Worm (Caenorhabditis elegans) whole organism, early embryonic: ENCODE results near the gene F02D10.3.

Experiments used
- ama-1 ChIP-seq: fragments of 150-350 bp; optimal IDR thresholded peaks from 2 replicates; lab custom pipeline; 2014
- scrt-1 ChIP-seq: fragments of 200-800 bp; sonication (Bioruptor generic); IDR thresholded peaks from 2 replicates; pipeline ENCODE4 v1.3.6; 2022; ENCODE audit warnings: missing genetic modification characterization, missing compliant biosample characterization
- tra-4 ChIP-seq: sonication (generic microtip); optimal IDR thresholded peaks from 2 replicates; lab custom pipeline; 2017; ENCODE audit warnings: missing genetic modification characterization, missing compliant biosample characterization

DNA sequence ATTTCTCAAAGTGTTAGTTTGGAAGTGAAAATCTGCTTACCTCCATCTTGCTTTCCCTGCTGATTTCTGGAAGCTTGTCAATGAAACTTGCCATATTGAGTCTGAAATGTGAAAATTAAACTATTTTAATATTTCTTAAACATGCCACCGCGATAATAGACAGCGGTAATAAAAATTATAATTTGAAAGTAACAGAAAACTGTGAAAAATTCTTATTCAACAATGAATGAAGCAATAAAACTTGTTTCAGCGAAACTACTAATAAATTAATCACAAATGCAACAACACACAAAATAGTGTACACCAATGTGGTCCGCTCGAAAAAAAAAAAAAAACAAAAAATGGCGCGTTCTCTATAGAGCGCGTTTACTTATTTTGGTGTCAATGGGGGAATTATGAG, 10.8 kb downstream of the F02D10.3 start, which contains the start of gene F02D10.6:
- TF ChIP-seq ama-1 (no peak), scrt-1 (GFP tag; lab: Robert Waterston, UW) (no peak), tra-4 (tag; lab: Kevin White, UChicago) (no peak)
